Fruit fly (Drosophila melanogaster): ENCODE results near the gene CG12689.

DNA sequence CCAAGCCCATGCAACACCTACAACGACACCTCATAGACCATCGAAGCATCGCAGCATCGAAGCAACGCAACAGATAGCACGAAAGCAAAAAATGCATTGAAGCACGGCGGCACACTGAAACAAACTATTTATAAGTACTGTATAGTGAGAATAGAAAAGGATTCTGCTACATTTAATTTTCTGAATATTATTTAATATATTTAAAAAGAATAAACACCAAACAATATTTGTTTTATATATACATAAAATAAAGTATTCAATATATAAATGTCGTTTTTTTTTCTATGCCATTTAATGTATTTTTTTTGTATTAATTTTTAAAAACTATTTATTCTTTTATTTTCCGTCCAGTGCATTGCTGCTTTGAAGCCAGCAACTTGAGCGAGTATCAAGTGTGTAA, 28.3 kb downstream of the CG12689 start:
- TF ChIP-seq sisA (GFP tag; IDR thresholded peaks at IDR 0.05), result no peak
- no peak for TF ChIP-seq Lhr (GFP tag; optimal IDR thresholded peaks at IDR 0.05)
- no peak for TF ChIP-seq CG7556 (GFP tag; optimal IDR thresholded peaks at IDR 0.05)
- no peak for TF ChIP-seq Nf-YB (GFP tag; optimal IDR thresholded peaks at IDR 0.05)
- no peak for TF ChIP-seq Mes4 (GFP tag; optimal IDR thresholded peaks at IDR 0.05)
- no peak for TF ChIP-seq CG6683 (GFP tag; optimal IDR thresholded peaks at IDR 0.05)
- TF ChIP-seq amos (GFP tag; IDR thresholded peaks at IDR 0.05; ENCODE audit: partially characterized antibody), result no peak
- no peak for TF ChIP-seq Dll (GFP tag; IDR thresholded peaks at IDR 0.05; ENCODE audit: partially characterized antibody)
- TF ChIP-seq CG2875 (GFP tag; optimal IDR thresholded peaks at IDR 0.05), result no peak
- no peak for TF ChIP-seq CG7839 (tag; optimal IDR thresholded peaks at IDR 0.05)
- no peak for TF ChIP-seq CG10209 (GFP tag; optimal IDR thresholded peaks at IDR 0.05)
- TF ChIP-seq btn (GFP tag; optimal IDR thresholded peaks at IDR 0.05), result no peak
- TF ChIP-seq Fer3 (tag; optimal IDR thresholded peaks at IDR 0.05), result no peak
